Worm (Caenorhabditis elegans) whole organism, dauer: Measurements from ENCODE around the gene F11F1.1.

ENCODE experiments used
- unc-62 ChIP-seq: sonication (generic microtip); optimal IDR thresholded peaks from 2 replicates; lab custom pipeline; 2017; ENCODE audit warnings: missing biosample characterization, missing genetic modification reagents, missing genetic modification characterization

The F11F1.1 gene

DNA sequence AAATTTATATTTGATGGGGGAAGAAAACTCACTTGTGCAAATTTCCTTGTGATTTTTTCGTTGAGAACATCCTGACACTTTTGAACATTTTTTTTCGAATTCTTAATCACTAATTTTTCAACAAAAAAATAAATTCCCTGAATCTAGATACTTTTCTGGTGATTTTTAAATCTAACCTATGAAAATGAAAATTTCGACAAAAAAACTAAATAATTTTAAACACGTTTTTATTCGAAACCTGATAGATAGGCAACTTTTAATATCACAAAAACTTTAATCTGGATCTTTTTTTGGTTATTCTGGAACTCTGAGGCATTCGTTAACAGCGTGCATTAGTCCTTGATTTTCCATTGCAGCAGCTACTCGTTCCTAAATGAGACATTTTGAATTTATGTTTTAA, 41.5 kb downstream of the F11F1.1 start, which contains the start of gene F45G2.9:
Gene F45G2.9, minus strand, starts transcription at position 101 of the 400 bp plus-strand sequence.
- no peak for TF ChIP-seq unc-62 (GFP tag; lab: Kevin White, UChicago)

ce11 chrIII:13439415-13439814, 44.1 kb downstream of the F11F1.1 start, which contains the start of gene ciao-2B:
ciao-2B (minus strand) TSS chrIII:13439544.
- no peak for TF ChIP-seq unc-62 (GFP tag; lab: Kevin White, UChicago)
